Worm (Caenorhabditis elegans) whole organism, L3 larva: Measurements from ENCODE around the gene Y60A9.3.

ENCODE experiments used
- R02D3.7 ChIP-seq: fragments of 150-350 bp; optimal IDR thresholded peaks from 2 replicates; lab custom pipeline; 2014; ENCODE audit warnings: missing biosample characterization, missing genetic modification characterization
- ZK546.5 ChIP-seq: sonication (generic microtip); optimal IDR thresholded peaks from 2 replicates; lab custom pipeline; 2017; ENCODE audit warnings: missing biosample characterization, missing genetic modification characterization
- ceh-28 ChIP-seq: fragments of 150-350 bp; optimal IDR thresholded peaks from 2 replicates; lab custom pipeline; 2014; ENCODE audit warnings: missing biosample characterization, missing genetic modification reagents, missing genetic modification characterization
- ceh-82 ChIP-seq: fragments of 150-350 bp; optimal IDR thresholded peaks from 2 replicates; lab custom pipeline; 2014; ENCODE audit warnings: missing biosample characterization, missing genetic modification characterization
- daf-12 ChIP-seq: fragments of 150-350 bp; optimal IDR thresholded peaks from 2 replicates; lab custom pipeline; 2014; ENCODE audit warnings: missing biosample characterization, missing genetic modification reagents, missing genetic modification characterization
- egl-5 ChIP-seq: fragments of 150-350 bp; optimal IDR thresholded peaks from 2 replicates; lab custom pipeline; 2017; ENCODE audit warnings: missing biosample characterization, missing genetic modification reagents, missing genetic modification characterization, inconsistent platforms
- elt-1 ChIP-seq: fragments of 150-350 bp; optimal IDR thresholded peaks from 2 replicates; lab custom pipeline; 2014; ENCODE audit warnings: missing biosample characterization, missing genetic modification characterization
- elt-2 ChIP-seq: sonication (generic microtip); optimal IDR thresholded peaks from 2 replicates; lab custom pipeline; 2016; ENCODE audit warnings: missing genetic modification reagents, mild to moderate bottlenecking, missing genetic modification characterization, missing compliant biosample characterization
- eor-1 ChIP-seq, 2 experiments: fragments of 150-350 bp; optimal IDR thresholded peaks; 2 replicates each; lab custom pipeline; 2014 to 2018; ENCODE audit warnings: missing biosample characterization in 2 of 2, missing genetic modification characterization in 2 of 2
- fkh-10 ChIP-seq: sonication (generic microtip); optimal IDR thresholded peaks from 2 replicates; lab custom pipeline; 2017; ENCODE audit warnings: missing biosample characterization, missing genetic modification reagents, missing genetic modification characterization
- fkh-2 ChIP-seq: fragments of 150-350 bp; optimal IDR thresholded peaks from 2 replicates; lab custom pipeline; 2014; ENCODE audit warnings: missing biosample characterization, missing genetic modification reagents, missing genetic modification characterization
- fos-1 ChIP-seq: fragments of 150-350 bp; optimal IDR thresholded peaks from 2 replicates; lab custom pipeline; 2014; ENCODE audit warnings: missing biosample characterization, missing genetic modification characterization
- hmg-11 ChIP-seq: sonication (generic microtip); optimal IDR thresholded peaks from 2 replicates; lab custom pipeline; 2016; ENCODE audit warnings: missing genetic modification characterization, missing compliant biosample characterization
- jun-1 ChIP-seq: fragments of 150-350 bp; optimal IDR thresholded peaks from 2 replicates; lab custom pipeline; 2014; ENCODE audit warnings: missing biosample characterization, missing genetic modification reagents, missing genetic modification characterization
- lin-15B ChIP-seq: fragments of 150-350 bp; optimal IDR thresholded peaks from 2 replicates; lab custom pipeline; 2014; ENCODE audit warnings: missing biosample characterization, missing genetic modification characterization
- lin-39 ChIP-seq: fragments of 150-350 bp; optimal IDR thresholded peaks from 2 replicates; lab custom pipeline; 2018; ENCODE audit warnings: missing biosample characterization, missing genetic modification reagents, missing genetic modification characterization
- lsy-12 ChIP-seq: sonication (generic microtip); optimal IDR thresholded peaks from 2 replicates; lab custom pipeline; 2016; ENCODE audit warnings: mild to moderate bottlenecking, missing genetic modification characterization, missing compliant biosample characterization
- mdl-1 ChIP-seq: fragments of 150-350 bp; optimal IDR thresholded peaks from 2 replicates; lab custom pipeline; 2014; ENCODE audit warnings: missing biosample characterization, missing genetic modification characterization
- mml-1 ChIP-seq: fragments of 150-350 bp; sonication (generic microtip); optimal IDR thresholded peaks from 3 replicates; lab custom pipeline; 2014; ENCODE audit warnings: missing biosample characterization, missing genetic modification characterization
- nfya-1 ChIP-seq: sonication (generic microtip); optimal IDR thresholded peaks from 2 replicates; lab custom pipeline; 2017; ENCODE audit warnings: missing genetic modification characterization, mild to moderate bottlenecking, missing compliant biosample characterization, antibody characterized with exemption, moderate library complexity; ENCODE audit not compliant: insufficient read depth
- nhr-11 ChIP-seq: fragments of 150-350 bp; optimal IDR thresholded peaks from 2 replicates; lab custom pipeline; 2014; ENCODE audit warnings: missing biosample characterization, missing genetic modification characterization
- nhr-12 ChIP-seq: fragments of 150-350 bp; optimal IDR thresholded peaks from 2 replicates; lab custom pipeline; 2014; ENCODE audit warnings: missing biosample characterization, missing genetic modification characterization
- nhr-23 ChIP-seq: fragments of 150-350 bp; optimal IDR thresholded peaks from 2 replicates; lab custom pipeline; 2014; ENCODE audit warnings: missing biosample characterization, missing genetic modification reagents, missing genetic modification characterization
- nhr-237 ChIP-seq: fragments of 150-350 bp; optimal IDR thresholded peaks from 2 replicates; lab custom pipeline; 2014; ENCODE audit warnings: missing biosample characterization, missing genetic modification characterization
- nhr-28 ChIP-seq: fragments of 150-350 bp; optimal IDR thresholded peaks from 2 replicates; lab custom pipeline; 2014; ENCODE audit warnings: missing biosample characterization, missing genetic modification characterization
- nhr-67 ChIP-seq: fragments of 150-350 bp; optimal IDR thresholded peaks from 2 replicates; lab custom pipeline; 2014; ENCODE audit warnings: missing biosample characterization, missing genetic modification characterization
- nhr-76 ChIP-seq: fragments of 150-350 bp; sonication (generic microtip); optimal IDR thresholded peaks from 5 replicates; lab custom pipeline; 2014; ENCODE audit warnings: missing biosample characterization, missing genetic modification characterization
- nhr-77 ChIP-seq: fragments of 150-350 bp; optimal IDR thresholded peaks from 2 replicates; lab custom pipeline; 2014; ENCODE audit warnings: missing biosample characterization, missing genetic modification characterization
- pqm-1 ChIP-seq: fragments of 150-350 bp; optimal IDR thresholded peaks from 2 replicates; lab custom pipeline; 2017; ENCODE audit warnings: missing biosample characterization, missing genetic modification characterization, inconsistent platforms
- sea-2 ChIP-seq: fragments of 150-350 bp; sonication (generic microtip); optimal IDR thresholded peaks from 4 replicates; lab custom pipeline; 2014; ENCODE audit warnings: missing biosample characterization, missing genetic modification reagents, missing genetic modification characterization
- skn-1 ChIP-seq: fragments of 150-350 bp; optimal IDR thresholded peaks from 2 replicates; lab custom pipeline; 2014; ENCODE audit warnings: missing biosample characterization, missing genetic modification characterization
- snpc-4 ChIP-seq: fragments of 150-350 bp; optimal IDR thresholded peaks from 2 replicates; lab custom pipeline; 2014; ENCODE audit warnings: missing biosample characterization, missing genetic modification characterization
- tbx-2 ChIP-seq: sonication (generic microtip); optimal IDR thresholded peaks from 2 replicates; lab custom pipeline; 2016; ENCODE audit warnings: mild to moderate bottlenecking, missing genetic modification characterization, missing compliant biosample characterization
- unc-39 ChIP-seq: sonication (generic microtip); optimal IDR thresholded peaks from 4 replicates; lab custom pipeline; 2017; ENCODE audit warnings: missing biosample characterization, missing genetic modification characterization
- ztf-11 ChIP-seq: fragments of 150-350 bp; optimal IDR thresholded peaks from 2 replicates; lab custom pipeline; 2014; ENCODE audit warnings: missing biosample characterization, missing genetic modification characterization
- ztf-4 ChIP-seq: fragments of 150-350 bp; optimal IDR thresholded peaks from 2 replicates; lab custom pipeline; 2014; ENCODE audit warnings: missing biosample characterization, missing genetic modification characterization

Y60A9.3 gene

DNA sequence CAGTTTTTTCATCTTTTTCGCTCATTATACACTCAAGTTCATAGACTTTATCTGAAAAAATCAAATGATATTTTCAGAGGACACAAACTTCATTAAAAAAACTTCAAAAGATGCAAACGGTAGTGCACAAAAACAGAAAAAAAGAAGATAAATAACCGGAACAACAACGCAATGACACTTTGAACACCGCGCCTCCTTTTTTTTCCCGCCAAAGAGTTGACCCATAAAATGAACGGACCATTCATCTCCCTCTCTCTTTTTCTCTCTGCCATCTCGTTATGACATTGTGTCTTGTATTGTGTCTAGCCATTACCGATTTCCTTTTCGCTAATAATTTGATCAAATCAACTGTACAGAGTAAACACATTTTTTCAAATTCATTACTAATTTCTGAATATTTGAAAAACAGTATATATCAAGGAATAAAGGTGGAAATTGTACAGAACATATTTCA, 38.5 kb downstream of the Y60A9.3 start, which contains the start of gene F23D12.2:
TSS of gene F23D12.2 (minus strand) at position 51 of the 454 bp plus-strand sequence.
- TF ChIP-seq jun-1 (tag; lab: Kevin White, UChicago) (no peak), nhr-67 (tag; lab: Kevin White, UChicago) (no peak)

DNA sequence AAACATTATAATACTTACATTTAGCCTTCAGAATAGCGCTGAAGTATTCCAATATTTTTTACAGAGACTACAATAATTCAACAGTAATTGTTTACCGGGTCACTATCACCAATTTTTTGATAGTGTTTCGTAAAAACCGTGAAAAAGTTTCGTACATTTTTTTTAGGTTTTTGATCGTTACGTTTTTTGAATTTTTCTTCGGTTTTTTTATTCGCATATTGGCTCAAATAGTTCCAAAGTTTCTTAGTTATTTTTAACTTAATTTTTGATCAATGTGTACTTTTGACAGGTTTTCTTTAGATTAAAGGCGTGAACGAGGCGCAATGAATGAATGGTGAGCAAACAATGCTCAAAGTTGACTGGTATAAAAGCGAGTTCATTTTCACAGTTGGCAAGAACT, 40.1 kb downstream of the Y60A9.3 start, which contains the start of gene fipr-3:
TSS of gene fipr-3 (plus strand) at position 301 of the 400 bp plus-strand sequence.
- TF ChIP-seq nhr-67 (tag; lab: Kevin White, UChicago) (no peak), pqm-1 (tag; lab: Kevin White, UChicago) (no peak), nhr-237 (no peak), nhr-23 (tag; lab: Kevin White, UChicago) (no peak), ceh-28 (tag; lab: Kevin White, UChicago) (no peak), nhr-11 (tag; lab: Kevin White, UChicago) (no peak), lin-15B (tag; lab: Kevin White, UChicago) (no peak), hmg-11 (no peak), mml-1 (no peak), nhr-76 (tag; lab: Kevin White, UChicago) (no peak), mdl-1 (tag; lab: Kevin White, UChicago) (no peak), ztf-4 (tag; lab: Kevin White, UChicago) (no peak), skn-1 (tag; lab: Kevin White, UChicago) (no peak), nhr-12 (tag; lab: Kevin White, UChicago) (no peak), sea-2 (GFP tag; lab: Kevin White, UChicago) (no peak), unc-39 (tag; lab: Kevin White, UChicago) (no peak), R02D3.7 (no peak), daf-12 (tag; lab: Kevin White, UChicago) (no peak), snpc-4 (tag; lab: Kevin White, UChicago) (no peak), ZK546.5 (tag; lab: Kevin White, UChicago) (no peak)

DNA sequence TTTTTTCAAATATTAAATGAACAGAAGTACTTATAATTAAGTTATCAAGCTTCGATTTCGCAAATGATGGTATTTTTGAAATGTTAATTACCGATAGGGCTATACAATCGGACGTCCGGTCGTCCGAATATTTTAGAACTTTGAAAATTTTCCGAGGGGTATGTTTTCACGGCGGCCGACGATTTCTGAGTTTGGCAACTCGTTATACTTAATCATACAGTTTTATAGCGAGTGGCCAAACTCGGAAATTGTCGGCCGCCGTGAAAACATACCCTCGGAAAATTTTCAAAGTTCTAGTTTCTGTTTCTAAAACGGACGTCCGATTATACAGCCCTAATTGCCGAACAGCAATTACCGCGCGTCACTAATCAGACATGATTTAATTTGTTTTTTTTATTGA, 41.1 kb downstream of the Y60A9.3 start:
- TF ChIP-seq nhr-28 (tag; lab: Kevin White, UChicago) (no peak), nhr-11 (tag; lab: Kevin White, UChicago) (no peak), tbx-2 (tag; lab: Kevin White, UChicago) (no peak), fos-1 (tag; lab: Kevin White, UChicago) (no peak), hmg-11 (no peak), fkh-10 (GFP tag; lab: Kevin White, UChicago) (no peak)

DNA sequence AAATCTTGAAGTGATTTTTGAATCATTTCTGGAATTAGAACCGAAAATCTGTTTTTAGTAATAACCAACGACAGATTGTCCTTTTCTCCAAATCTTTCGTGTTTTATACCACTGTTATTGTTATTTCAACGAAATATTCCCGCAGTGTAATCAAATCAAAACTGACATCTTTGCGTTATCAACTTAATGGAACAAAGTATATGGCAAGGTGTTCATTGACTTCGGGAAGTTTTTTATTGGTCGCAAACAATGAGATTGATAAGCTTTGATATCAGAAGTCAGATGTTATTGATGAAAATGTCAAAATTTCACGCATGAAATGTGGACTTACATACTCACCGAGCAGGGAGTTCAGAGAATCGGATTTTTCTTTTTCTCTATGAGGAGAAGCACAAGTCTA, 41.6 kb downstream of the Y60A9.3 start, which contains the start of gene F23D12.11:
TSS of gene F23D12.11 (minus strand) at position 79 of the 400 bp plus-strand sequence.
- TF ChIP-seq nhr-76 (tag; lab: Kevin White, UChicago) (no peak), lin-39 (tag; lab: Kevin White, UChicago) (no peak), elt-1 (no peak), nfya-1 (no peak), eor-1 (tag; optimal IDR thresholded peaks at IDR 0.05; lab: Kevin White, UChicago) (no peak)

DNA sequence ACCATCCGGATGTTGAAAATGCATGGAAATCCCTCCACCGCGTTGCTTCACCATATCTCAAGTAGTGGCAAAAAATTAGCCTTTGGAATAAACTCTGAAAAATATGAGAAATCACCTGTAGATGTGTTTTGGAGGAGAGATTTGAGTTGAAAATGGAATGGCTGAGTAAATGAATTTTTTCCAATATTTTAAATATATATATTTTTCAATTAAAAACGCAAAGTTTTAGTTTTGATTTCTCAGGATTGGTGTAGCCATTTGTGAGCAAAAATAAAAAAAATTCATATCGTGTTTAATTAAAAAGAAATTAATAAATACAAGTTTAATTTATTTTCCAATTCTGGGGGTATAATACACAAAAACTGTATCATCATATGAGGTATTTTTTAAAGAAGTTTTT, 45.0 kb downstream of the Y60A9.3 start, which contains the start of gene F23D12.1:
TSS of gene F23D12.1 (minus strand) at position 101 of the 400 bp plus-strand sequence.
- TF ChIP-seq ztf-4 (tag; lab: Kevin White, UChicago) (no peak), elt-2 (no peak), egl-5 (tag; lab: Kevin White, UChicago) (no peak), R02D3.7 (no peak), lsy-12 (tag; lab: Kevin White, UChicago) (no peak), lin-15B (tag; lab: Kevin White, UChicago) (no peak), nhr-237 (no peak), ceh-82 (no peak), nhr-28 (tag; lab: Kevin White, UChicago) (no peak), nhr-76 (tag; lab: Kevin White, UChicago) (no peak)

DNA sequence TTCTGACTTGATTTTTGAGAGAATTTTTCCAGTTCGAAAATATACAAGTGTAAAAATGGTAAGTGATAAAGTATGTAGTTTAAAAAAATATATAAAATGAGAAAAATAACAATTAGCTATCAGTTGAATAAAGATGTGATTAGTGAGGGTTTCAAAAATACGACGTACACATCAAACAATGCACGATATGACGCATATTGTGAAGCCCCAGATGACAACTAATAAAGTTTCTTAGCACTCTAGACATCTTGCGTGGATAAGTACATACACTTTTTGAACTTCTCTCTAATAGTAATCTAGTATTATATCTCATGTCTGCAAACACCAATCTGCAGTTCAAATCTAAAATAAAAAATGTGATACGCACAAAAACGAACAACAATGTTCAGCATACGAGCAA, 47.4 kb downstream of the Y60A9.3 start:
- TF ChIP-seq mdl-1 (tag; lab: Kevin White, UChicago) = no peak
- TF ChIP-seq nhr-77 (tag; lab: Kevin White, UChicago) = no peak
- TF ChIP-seq nhr-11 (tag; lab: Kevin White, UChicago) = no peak
- TF ChIP-seq nfya-1 = no peak
- no peak for TF ChIP-seq ztf-11
- no peak for TF ChIP-seq ZK546.5 (tag; lab: Kevin White, UChicago)
- no peak for TF ChIP-seq fkh-2 (tag; lab: Kevin White, UChicago)
- no peak for TF ChIP-seq R02D3.7
- TF ChIP-seq ceh-28 (tag; lab: Kevin White, UChicago) = no peak
- no peak for TF ChIP-seq hmg-11
- TF ChIP-seq lin-15B (tag; lab: Kevin White, UChicago) = no peak
- TF ChIP-seq, all 47 proteins: peak for 0
